Fruit fly (Drosophila melanogaster) Kc167 (cell line): ENCODE results near the gene AP-1sigma.

Experiments
- Myc ChIP-seq: fragments of >200 bp; optimal IDR thresholded peaks from 2 replicates; lab custom pipeline; 2017; ENCODE audit warnings: missing external identifiers
- Sin3A ChIP-seq: fragments of >200 bp; optimal IDR thresholded peaks from 2 replicates; lab custom pipeline; 2018; ENCODE audit warnings: missing external identifiers
- h ChIP-seq: fragments of >200 bp; optimal IDR thresholded peaks from 3 replicates; lab custom pipeline; 2018; ENCODE audit warnings: missing external identifiers
- insv ChIP-seq: fragments of >200 bp; optimal IDR thresholded peaks from 3 replicates; lab custom pipeline; 2018; ENCODE audit warnings: missing external identifiers
- psq ChIP-seq: fragments of >200 bp; optimal IDR thresholded peaks from 2 replicates; lab custom pipeline; 2017; ENCODE audit warnings: missing external identifiers
- ttk ChIP-seq: sonication (Bioruptor generic); optimal IDR thresholded peaks from 2 replicates; lab custom pipeline; 2017; ENCODE audit warnings: missing external identifiers

Gene AP-1sigma

dm6 chr3R:24001150-24001549 is 42.7 kb downstream of the AP-1sigma start:
- TF ChIP-seq Sin3A (no peak), h (no peak), psq (lab: Kevin White, UChicago) (no peak), insv (lab: Kevin White, UChicago) (no peak), ttk (lab: Kevin White, UChicago) (no peak), Myc (lab: Kevin White, UChicago) (no peak)

- no peak for TF ChIP-seq Sin3A
Measured at dm6 chr3R:24003948-24004347, 45.5 kb downstream of the AP-1sigma start.

dm6 chr3R:24006449-24007159 is 48.2 kb downstream of the AP-1sigma start:
- TF ChIP-seq Myc (lab: Kevin White, UChicago) (no peak), ttk (lab: Kevin White, UChicago) (no peak)

dm6 chr3R:24007775-24008506 is 49.5 kb downstream of the AP-1sigma start:
- TF ChIP-seq insv (lab: Kevin White, UChicago) = no peak

- TF ChIP-seq ttk (lab: Kevin White, UChicago) = no peak
- TF ChIP-seq psq (lab: Kevin White, UChicago) = no peak
- TF ChIP-seq Myc (lab: Kevin White, UChicago) = no peak
- no peak for TF ChIP-seq insv (lab: Kevin White, UChicago)
- no peak for TF ChIP-seq h
- TF ChIP-seq Sin3A = no peak
Measured at dm6 chr3R:24008887-24009286, 50.4 kb downstream of the AP-1sigma start.

- TF ChIP-seq ttk (lab: Kevin White, UChicago) (no peak), Myc (lab: Kevin White, UChicago) (no peak), h (no peak), insv (lab: Kevin White, UChicago) (no peak), Sin3A (no peak), psq (lab: Kevin White, UChicago) (no peak)
Measured at dm6 chr3R:24010637-24011214, 52.3 kb downstream of the AP-1sigma start.
